Worm (Caenorhabditis elegans) whole organism, mixed stage, embryonic: ENCODE measurements around the gene sdpn-1.

Experiments used
- bed-3 ChIP-seq: fragments of 200-800 bp; sonication (Bioruptor generic); optimal IDR thresholded peaks from 3 replicates; lab custom pipeline; 2018; ENCODE audit warnings: mild to moderate bottlenecking, missing genetic modification characterization, moderate library complexity, missing compliant biosample characterization
- ceh-83 ChIP-seq: fragments of 200-800 bp; sonication (Bioruptor generic); optimal IDR thresholded peaks from 2 replicates; lab custom pipeline; 2018; ENCODE audit warnings: mild to moderate bottlenecking, missing genetic modification characterization, missing compliant biosample characterization
- elt-1 ChIP-seq: sonication (generic microtip); optimal IDR thresholded peaks from 2 replicates; lab custom pipeline; 2017; ENCODE audit warnings: missing genetic modification characterization, mild to moderate bottlenecking, missing compliant biosample characterization, antibody characterized with exemption, moderate library complexity, borderline replicate concordance; ENCODE audit not compliant: insufficient read depth
- elt-3 ChIP-seq: fragments of 150-350 bp; optimal IDR thresholded peaks from 2 replicates; lab custom pipeline; 2014; ENCODE audit warnings: missing biosample characterization, missing genetic modification characterization
- mep-1 ChIP-seq: fragments of 150-350 bp; optimal IDR thresholded peaks from 2 replicates; lab custom pipeline; 2017; ENCODE audit warnings: missing biosample characterization, missing genetic modification reagents, missing genetic modification characterization, inconsistent platforms
- nhr-237 ChIP-seq: fragments of 150-350 bp; optimal IDR thresholded peaks from 2 replicates; lab custom pipeline; 2014; ENCODE audit warnings: missing biosample characterization, missing genetic modification characterization
- nhr-76 ChIP-seq: sonication (generic microtip); optimal IDR thresholded peaks from 2 replicates; lab custom pipeline; 2017; ENCODE audit warnings: missing biosample characterization, missing genetic modification characterization
- pha-4 ChIP-seq: fragments of 150-350 bp; optimal IDR thresholded peaks from 2 replicates; lab custom pipeline; 2018; ENCODE audit warnings: missing biosample characterization, missing genetic modification reagents, missing genetic modification characterization
- snpc-4 ChIP-seq: fragments of 150-350 bp; optimal IDR thresholded peaks from 2 replicates; lab custom pipeline; 2014; ENCODE audit warnings: missing biosample characterization, missing genetic modification characterization
- sptf-1 ChIP-seq: sonication (generic microtip); optimal IDR thresholded peaks from 2 replicates; lab custom pipeline; 2017; ENCODE audit warnings: mild to moderate bottlenecking, missing genetic modification characterization, moderate library complexity, missing compliant biosample characterization
- unc-39 ChIP-seq: fragments of 150-350 bp; optimal IDR thresholded peaks from 2 replicates; lab custom pipeline; 2014; ENCODE audit warnings: missing biosample characterization, missing genetic modification characterization
- unc-62 ChIP-seq: fragments of 150-350 bp; optimal IDR thresholded peaks from 2 replicates; lab custom pipeline; 2014; ENCODE audit warnings: missing biosample characterization, missing genetic modification reagents, missing genetic modification characterization
- ztf-11 ChIP-seq: fragments of 150-350 bp; optimal IDR thresholded peaks from 2 replicates; lab custom pipeline; 2014; ENCODE audit warnings: missing biosample characterization, missing genetic modification characterization

ce11 chrX:8015889-8016288 lies 17.9 kb upstream of the sdpn-1 start:
- TF ChIP-seq bed-3: no peak
- no peak for TF ChIP-seq elt-1 (tag; lab: Kevin White, UChicago)
- TF ChIP-seq nhr-237: no peak
- TF ChIP-seq sptf-1 (tag; lab: Kevin White, UChicago): no peak
- TF ChIP-seq unc-62 (GFP tag; lab: Kevin White, UChicago): no peak
- TF ChIP-seq pha-4 (tag; lab: Kevin White, UChicago): no peak
- no peak for TF ChIP-seq nhr-76 (tag; lab: Kevin White, UChicago)
- TF ChIP-seq ceh-83 (GFP tag; lab: Kevin White, UChicago): no peak
- TF ChIP-seq ztf-11 (tag; lab: Kevin White, UChicago): no peak
- no peak for TF ChIP-seq mep-1 (tag; lab: Kevin White, UChicago)
- TF ChIP-seq snpc-4 (tag; lab: Kevin White, UChicago): no peak
- no peak for TF ChIP-seq elt-3 (tag; lab: Kevin White, UChicago)
- TF ChIP-seq unc-39 (tag; lab: Kevin White, UChicago): no peak
